Fruit fly (Drosophila melanogaster) whole organism, pupa: ENCODE results near the gene Cpr78E.

Source experiments
- CG10348 ChIP-seq: fragments of 200-800 bp; sonication (Bioruptor generic); IDR thresholded peaks from 2 replicates; pipeline ENCODE4 v1.3.6; 2022; ENCODE audit warnings: missing biosample characterization, missing genetic modification characterization
- EcR ChIP-seq: fragments of 200-800 bp; sonication (Bioruptor generic); optimal IDR thresholded peaks from 3 replicates; lab custom pipeline; 2019; ENCODE audit warnings: missing biosample characterization, missing genetic modification characterization, mild to moderate bottlenecking, moderate library complexity, missing genetic modification reagents

DNA sequence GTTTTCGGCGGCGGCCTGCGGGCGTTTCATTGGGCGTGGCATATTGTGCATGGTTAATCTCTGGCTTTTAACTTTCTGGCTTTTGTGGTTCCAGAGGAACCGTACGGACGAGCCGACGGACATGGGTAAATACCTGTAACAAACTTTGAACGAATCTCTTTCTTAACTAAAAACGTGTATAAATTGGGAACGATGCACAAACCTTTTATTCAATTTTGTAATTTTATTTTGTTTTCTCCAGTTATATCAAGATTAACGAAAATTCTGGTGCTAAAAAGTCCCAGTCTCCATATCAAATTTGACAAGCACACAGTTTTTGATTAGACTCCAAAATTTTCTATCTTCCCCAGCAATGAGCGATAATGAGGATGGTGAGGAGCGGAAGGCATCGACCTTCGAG lies 5.1 kb upstream of the Cpr78E start, which contains the start of gene CG11249:
- no peak for TF ChIP-seq EcR (GFP tag; lab: Kevin White, UChicago)
- TF ChIP-seq CG10348 (GFP tag; lab: Robert Waterston, UW) = no peak
